Worm (Caenorhabditis elegans): ENCODE results near the gene R09D1.13.

The R09D1.13 gene

DNA sequence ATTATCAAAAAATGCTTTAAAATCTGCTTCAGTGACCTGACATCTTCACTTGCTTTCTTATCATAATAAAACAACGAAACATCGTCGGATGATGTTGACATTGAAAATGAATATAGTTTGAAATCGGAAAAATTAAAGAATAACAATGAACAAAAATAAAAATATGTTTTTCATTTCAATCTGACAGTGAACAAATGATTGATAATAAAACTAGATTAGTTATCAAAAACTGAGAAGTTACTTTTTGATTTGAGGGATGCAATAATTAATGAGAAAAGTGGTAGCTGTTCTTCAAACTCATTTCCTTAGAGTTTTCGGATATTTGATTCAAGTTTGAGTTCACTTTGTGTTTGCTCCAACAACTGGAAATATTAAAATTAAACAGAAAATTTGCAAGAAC, 1.7 kb downstream of the R09D1.13 start, which contains the start of gene chil-15:
Gene chil-15, minus strand, starts transcription at position 101 of the 400 bp plus-strand sequence.
- TF ChIP-seq alr-1 (tag; optimal IDR thresholded peaks at IDR 0.05), result no peak
- TF ChIP-seq unc-62 (GFP tag; optimal IDR thresholded peaks at IDR 0.05), result no peak
- TF ChIP-seq nhr-129 (tag; optimal IDR thresholded peaks at IDR 0.05), result no peak

DNA sequence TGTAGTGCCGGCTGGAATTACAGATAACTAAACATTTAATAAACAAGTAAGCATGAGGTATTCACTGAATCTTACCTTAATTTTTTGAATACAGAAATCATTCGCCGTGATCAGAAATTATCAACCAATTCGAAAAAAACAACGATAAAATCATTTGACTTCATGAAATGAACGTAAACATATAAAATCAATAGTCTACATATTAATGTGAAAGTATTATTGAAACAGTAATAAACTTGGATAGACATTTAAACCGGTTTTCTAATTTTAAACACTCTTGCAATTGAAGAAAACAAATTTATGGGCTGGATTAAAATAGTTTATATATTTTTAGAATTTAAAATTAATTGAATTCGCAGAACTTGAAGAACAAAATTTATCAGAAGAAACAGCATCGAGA, 3.4 kb downstream of the R09D1.13 start, which contains the start of gene chil-16:
Gene chil-16, minus strand, starts transcription at position 101 of the 400 bp plus-strand sequence.
- no peak for TF ChIP-seq sma-3 (GFP tag; optimal IDR thresholded peaks at IDR 0.05)
- no peak for TF ChIP-seq nhr-237 (tag; optimal IDR thresholded peaks at IDR 0.05)
- TF ChIP-seq ceh-16 (tag; optimal IDR thresholded peaks at IDR 0.05), result no peak
- no peak for TF ChIP-seq sma-9 (GFP tag; optimal IDR thresholded peaks at IDR 0.05)
- no peak for TF ChIP-seq sma-9 (tag; optimal IDR thresholded peaks at IDR 0.05)
- no peak for TF ChIP-seq nhr-12 (tag; optimal IDR thresholded peaks at IDR 0.05)
- no peak for TF ChIP-seq blmp-1 (tag; optimal IDR thresholded peaks at IDR 0.05; ENCODE audit: insufficient read depth)
- no peak for TF ChIP-seq gmeb-1 (tag; optimal IDR thresholded peaks at IDR 0.05)
- no peak for TF ChIP-seq ztf-1 (GFP tag; conservative IDR thresholded peaks at IDR 0.05)
- TF ChIP-seq nhr-10 (tag; optimal IDR thresholded peaks at IDR 0.05), result no peak
- TF ChIP-seq nhr-11 (tag; optimal IDR thresholded peaks at IDR 0.05), result no peak
- TF ChIP-seq unc-39 (tag; optimal IDR thresholded peaks at IDR 0.05), result no peak
- TF ChIP-seq ztf-4 (tag; optimal IDR thresholded peaks at IDR 0.05), result no peak
- no peak for TF ChIP-seq fos-1 (tag; optimal IDR thresholded peaks at IDR 0.05)

DNA sequence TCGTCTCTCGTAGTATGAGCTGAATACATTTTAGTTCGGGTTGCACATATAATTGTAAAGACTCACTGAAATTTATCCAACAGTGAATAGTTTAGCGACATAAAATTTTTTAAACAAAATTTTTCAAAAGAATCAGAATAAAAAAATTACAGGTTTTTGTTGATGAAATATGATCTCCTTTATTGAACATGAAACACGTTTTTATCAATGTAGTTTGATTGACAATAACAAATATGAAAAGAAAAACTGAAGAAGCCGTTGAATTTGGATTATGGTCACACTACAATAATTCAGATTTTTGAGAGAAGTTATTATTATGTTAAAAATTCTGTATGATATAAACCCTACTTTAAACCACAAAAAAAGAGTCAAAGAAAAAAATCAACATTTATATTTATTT, 5.2 kb downstream of the R09D1.13 start, which contains the start of gene chil-17:
Gene chil-17, minus strand, starts transcription at position 101 of the 400 bp plus-strand sequence.
- no peak for TF ChIP-seq R02D3.7 (tag; optimal IDR thresholded peaks at IDR 0.05)
- TF ChIP-seq sem-4 (tag; optimal IDR thresholded peaks at IDR 0.05), result no peak
- TF ChIP-seq ztf-4 (tag; optimal IDR thresholded peaks at IDR 0.05), result no peak
- TF ChIP-seq C34F6.9 (tag; optimal IDR thresholded peaks at IDR 0.05), result no peak
- no peak for TF ChIP-seq ZK546.5 (tag; optimal IDR thresholded peaks at IDR 0.05)
- TF ChIP-seq nhr-12 (tag; optimal IDR thresholded peaks at IDR 0.05), result no peak
- no peak for TF ChIP-seq ztf-11 (tag; optimal IDR thresholded peaks at IDR 0.05)
- TF ChIP-seq unc-55 (GFP tag; optimal IDR thresholded peaks at IDR 0.05), result no peak
- no peak for TF ChIP-seq nhr-6 (tag; optimal IDR thresholded peaks at IDR 0.05)
- no peak for TF ChIP-seq lin-39 (tag; optimal IDR thresholded peaks at IDR 0.05)
- TF ChIP-seq sma-9 (GFP tag; optimal IDR thresholded peaks at IDR 0.05), result no peak
- TF ChIP-seq sma-9 (tag; optimal IDR thresholded peaks at IDR 0.05), result no peak

DNA sequence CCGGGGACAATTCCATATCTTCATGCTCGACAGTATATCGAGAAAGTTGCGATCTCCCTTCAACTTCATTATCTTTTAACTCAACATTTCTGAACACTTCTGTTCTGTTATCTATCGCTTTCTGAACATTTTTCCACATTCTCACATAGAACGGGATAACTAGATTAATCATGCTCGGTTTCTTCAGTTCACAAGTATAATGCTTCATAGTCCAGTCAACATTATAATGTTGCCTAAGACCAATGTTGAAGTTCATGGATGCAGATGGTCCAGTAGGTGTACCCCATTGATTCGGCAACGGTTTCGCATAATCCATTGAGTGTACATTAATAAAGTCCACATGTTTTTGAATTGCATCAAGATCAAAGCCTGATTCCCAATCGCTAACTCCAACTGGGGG, 6.4 kb downstream of the R09D1.13 start:
- TF ChIP-seq ztf-11 (tag; optimal IDR thresholded peaks at IDR 0.05), result no peak
- TF ChIP-seq nhr-6 (tag; optimal IDR thresholded peaks at IDR 0.05), result no peak
- no peak for TF ChIP-seq ztf-4 (tag; optimal IDR thresholded peaks at IDR 0.05)
- TF ChIP-seq nhr-10 (tag; optimal IDR thresholded peaks at IDR 0.05), result no peak
- no peak for TF ChIP-seq ZK546.5 (tag; optimal IDR thresholded peaks at IDR 0.05)
- no peak for TF ChIP-seq elt-3 (tag; optimal IDR thresholded peaks at IDR 0.05)
- no peak for TF ChIP-seq dmd-4 (tag; optimal IDR thresholded peaks at IDR 0.05)
- TF ChIP-seq unc-62 (GFP tag; optimal IDR thresholded peaks at IDR 0.05), result no peak
- no peak for TF ChIP-seq R02D3.7 (tag; optimal IDR thresholded peaks at IDR 0.05)
- no peak for TF ChIP-seq gmeb-1 (tag; optimal IDR thresholded peaks at IDR 0.05)
- no peak for TF ChIP-seq snpc-4 (tag; optimal IDR thresholded peaks at IDR 0.05)
- no peak for TF ChIP-seq nhr-129 (tag; optimal IDR thresholded peaks at IDR 0.05)
- no peak for TF ChIP-seq sma-3 (GFP tag; optimal IDR thresholded peaks at IDR 0.05)
- no peak for TF ChIP-seq ama-1 (optimal IDR thresholded peaks at IDR 0.05)
- no peak for TF ChIP-seq crh-2 (tag; optimal IDR thresholded peaks at IDR 0.05)
- no peak for TF ChIP-seq sma-9 (GFP tag; optimal IDR thresholded peaks at IDR 0.05)
- TF ChIP-seq sma-9 (tag; optimal IDR thresholded peaks at IDR 0.05), result no peak

DNA sequence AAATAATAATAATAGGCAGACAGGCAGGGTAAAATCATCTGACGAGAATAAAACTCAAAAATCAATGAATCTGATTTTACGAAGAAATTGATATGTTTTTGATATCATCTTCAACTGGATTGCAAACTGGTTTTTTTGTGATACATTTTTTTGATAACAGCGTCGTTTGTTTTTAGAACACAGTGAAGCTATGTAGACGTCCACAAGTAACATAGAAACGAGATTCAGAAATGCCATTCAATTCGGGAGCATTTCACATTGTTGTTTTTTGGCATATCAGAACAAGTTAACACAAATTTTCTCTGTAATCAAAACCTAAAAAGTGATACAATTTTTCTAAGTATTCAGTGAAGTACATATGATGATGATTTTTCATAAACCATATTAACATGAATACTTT, 7.0 kb downstream of the R09D1.13 start, which contains the start of gene chil-13:
Gene chil-13, minus strand, starts transcription at position 101 of the 400 bp plus-strand sequence.
- TF ChIP-seq sma-9 (GFP tag; optimal IDR thresholded peaks at IDR 0.05) (no peak), sma-9 (tag; optimal IDR thresholded peaks at IDR 0.05) (no peak), mbf-1 (tag; optimal IDR thresholded peaks at IDR 0.05) (no peak), unc-39 (tag; optimal IDR thresholded peaks at IDR 0.05) (no peak), nhr-237 (tag; optimal IDR thresholded peaks at IDR 0.05) (no peak), mdl-1 (tag; optimal IDR thresholded peaks at IDR 0.05) (no peak), unc-62 (GFP tag; optimal IDR thresholded peaks at IDR 0.05) (no peak)

DNA sequence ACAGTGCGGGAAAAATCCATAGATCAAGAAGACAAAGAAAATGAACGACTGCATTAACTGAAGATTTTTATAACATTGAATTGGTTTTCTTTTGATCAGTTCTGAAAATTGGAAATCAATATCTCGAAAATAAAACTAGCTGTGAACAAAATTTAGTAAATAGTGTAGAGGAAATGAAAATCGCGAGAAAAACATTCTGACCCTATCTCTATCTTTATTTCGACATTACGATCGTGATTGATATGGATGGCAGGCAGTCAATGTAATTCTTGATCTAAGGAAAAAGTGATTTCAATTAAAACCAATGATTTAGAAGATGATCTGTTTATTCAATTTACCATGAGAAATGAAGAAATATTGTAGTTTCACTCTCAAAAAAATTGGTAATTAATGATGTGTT, 9.3 kb downstream of the R09D1.13 start, which contains the start of gene kin-16:
Gene kin-16, minus strand, starts transcription at position 101 of the 400 bp plus-strand sequence.
- TF ChIP-seq lin-13 (GFP tag; optimal IDR thresholded peaks at IDR 0.05) (no peak), mab-5 (tag; optimal IDR thresholded peaks at IDR 0.05) (no peak), sem-4 (tag; optimal IDR thresholded peaks at IDR 0.05) (no peak), zag-1 (tag; optimal IDR thresholded peaks at IDR 0.05) (no peak), crh-2 (tag; optimal IDR thresholded peaks at IDR 0.05) (no peak), nhr-23 (tag; optimal IDR thresholded peaks at IDR 0.05) (no peak), ZK546.5 (tag; optimal IDR thresholded peaks at IDR 0.05) (no peak), C34F6.9 (tag; optimal IDR thresholded peaks at IDR 0.05) (no peak)

Measured in whole organism, L2 larva.